Worm (Caenorhabditis elegans): ENCODE measurements around the gene ift-81.

ift-81 gene

ce11 chrX:5252798-5253197 lies 45.6 kb upstream of the ift-81 start, which contains the start of gene nspg-14 (continued):
- no peak for TF ChIP-seq daf-8 (GFP tag; IDR thresholded peaks at IDR 0.05)

ce11 chrX:5254894-5255293 lies 43.5 kb upstream of the ift-81 start, which contains the start of gene nspg-13:
Gene nspg-13 (plus strand): TSS chrX:5255194.
- TF ChIP-seq fkh-10 (GFP tag; optimal IDR thresholded peaks at IDR 0.05): no peak

ce11 chrX:5255320-5255719 lies 43.0 kb upstream of the ift-81 start:
- peak; percentile 16 for TF ChIP-seq hlh-11 (tag; optimal IDR thresholded peaks at IDR 0.05)
- no peak for TF ChIP-seq nhr-48 (tag; optimal IDR thresholded peaks at IDR 0.05)
- TF ChIP-seq dve-1 (tag; optimal IDR thresholded peaks at IDR 0.05; ENCODE audit: insufficient read depth): peak; percentile 5
- peak; percentile 33; the same call in 1 of the 2 replicates for TF ChIP-seq dmd-6 (GFP tag; IDR thresholded peaks at IDR 0.05)

ce11 chrX:5256999-5257398 lies 41.4 kb upstream of the ift-81 start, which contains the start of gene nspg-12:
Gene nspg-12 (plus strand): TSS chrX:5257299.
- TF ChIP-seq unc-62 (GFP tag; optimal IDR thresholded peaks at IDR 0.05 in 1 of 2): no peak
- no peak for TF ChIP-seq unc-62 (tag; optimal IDR thresholded peaks at IDR 0.05)
- TF ChIP-seq Y105C5A.15 (GFP tag; IDR thresholded peaks at IDR 0.05): no peak
- no peak for TF ChIP-seq nhr-111 (GFP tag; optimal IDR thresholded peaks at IDR 0.05)
- TF ChIP-seq ctbp-1 (GFP tag; IDR thresholded peaks at IDR 0.05): no peak
- TF ChIP-seq snpc-4 (tag; optimal IDR thresholded peaks at IDR 0.05): no peak
- TF ChIP-seq pha-4 (GFP tag; IDR thresholded peaks at IDR 0.05): no peak
- no peak for TF ChIP-seq pha-4 (tag; optimal IDR thresholded peaks at IDR 0.05)
- TF ChIP-seq nhr-6 (tag; optimal IDR thresholded peaks at IDR 0.05): no peak
- TF ChIP-seq php-3 (GFP tag; IDR thresholded peaks at IDR 0.05): no peak
- TF ChIP-seq madf-5 (GFP tag; IDR thresholded peaks at IDR 0.05): no peak
- no peak for TF ChIP-seq lin-29 (GFP tag; IDR thresholded peaks at IDR 0.05)
- TF ChIP-seq daf-8 (GFP tag; IDR thresholded peaks at IDR 0.05): no peak
- TF ChIP-seq T26A8.4 (GFP tag; IDR thresholded peaks at IDR 0.05): no peak
- TF ChIP-seq nhr-28 (tag; optimal IDR thresholded peaks at IDR 0.05): no peak

- TF ChIP-seq nhr-10 (tag; optimal IDR thresholded peaks at IDR 0.05) (no peak), ztf-7 (tag; optimal IDR thresholded peaks at IDR 0.05) (no peak), ceh-44 (GFP tag; IDR thresholded peaks at IDR 0.05) (no peak), Y105C5A.15 (GFP tag; IDR thresholded peaks at IDR 0.05) (no peak), lin-15B (tag; optimal IDR thresholded peaks at IDR 0.05) (no peak), jun-1 (tag; optimal IDR thresholded peaks at IDR 0.05) (no peak), mep-1 (tag; optimal IDR thresholded peaks at IDR 0.05) (no peak), lin-13 (GFP tag; optimal IDR thresholded peaks at IDR 0.05) (no peak), unc-62 (GFP tag; optimal IDR thresholded peaks at IDR 0.05 in 1 of 2) (no peak), unc-62 (tag; optimal IDR thresholded peaks at IDR 0.05) (no peak), ceh-82 (tag; optimal IDR thresholded peaks at IDR 0.05) (no peak), nhr-6 (tag; optimal IDR thresholded peaks at IDR 0.05) (no peak), Y75B8A.6 (GFP tag; IDR thresholded peaks at IDR 0.05) (no peak), nhr-28 (tag; optimal IDR thresholded peaks at IDR 0.05) (no peak)
Observed at ce11 chrX:5260389-5260788, 38.0 kb upstream of the ift-81 start.

ce11 chrX:5262033-5262432 lies 36.3 kb upstream of the ift-81 start:
- TF ChIP-seq pqm-1 (tag; optimal IDR thresholded peaks at IDR 0.05): peak; percentile 80
- no peak for TF ChIP-seq unc-62 (GFP tag; optimal IDR thresholded peaks at IDR 0.05 in 1 of 2)
- TF ChIP-seq unc-62 (tag; optimal IDR thresholded peaks at IDR 0.05): no peak
- no peak for TF ChIP-seq hlh-30 (tag; optimal IDR thresholded peaks at IDR 0.05; ENCODE audit: insufficient read depth)
- TF ChIP-seq zag-1 (tag; optimal IDR thresholded peaks at IDR 0.05): no peak
- TF ChIP-seq arid-1 (GFP tag; conservative IDR thresholded peaks at IDR 0.05): no peak
- TF ChIP-seq dpl-1 (GFP tag; optimal IDR thresholded peaks at IDR 0.05): no peak
- TF ChIP-seq daf-8 (GFP tag; IDR thresholded peaks at IDR 0.05): no peak
- TF ChIP-seq daf-16 (GFP tag; optimal IDR thresholded peaks at IDR 0.05): no peak
- peak; percentile 53 for TF ChIP-seq daf-16 (tag; optimal IDR thresholded peaks at IDR 0.05)
- TF ChIP-seq egl-43 (GFP tag; IDR thresholded peaks at IDR 0.05): no peak
- TF ChIP-seq php-3 (GFP tag; IDR thresholded peaks at IDR 0.05): peak; percentile 85
- peak; percentile 20; the same call in 1 of the 2 replicates for TF ChIP-seq dmd-6 (GFP tag; IDR thresholded peaks at IDR 0.05)
- no peak for TF ChIP-seq mxl-3 (GFP tag; optimal IDR thresholded peaks at IDR 0.05)

All from whole organism, L4 larva.